Worm (Caenorhabditis elegans): Measurements from ENCODE around the gene srh-20.

srh-20 gene

DNA sequence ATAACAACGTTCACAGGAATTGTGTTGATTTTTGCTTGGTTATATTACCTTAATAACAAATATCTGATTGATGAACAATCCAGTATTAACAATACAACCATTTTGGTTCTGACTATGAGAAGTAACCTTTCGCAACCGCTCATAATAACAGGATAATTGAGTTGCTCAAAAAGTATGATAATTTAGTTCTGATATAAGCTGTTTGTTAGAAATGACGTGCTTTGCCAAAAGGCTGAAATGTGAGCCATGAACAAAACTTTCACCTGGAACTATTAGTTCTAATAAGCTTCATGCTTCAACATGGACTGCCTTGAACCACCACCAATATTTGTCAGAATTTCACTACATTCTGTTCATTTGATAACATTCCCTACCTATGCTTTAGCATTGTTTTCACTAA, at the start of gene srh-20:
TSS of gene srh-20 (plus strand) at position 301 of the 400 bp plus-strand sequence.
- TF ChIP-seq ztf-29 (GFP tag; IDR thresholded peaks at IDR 0.05) = no peak
- TF ChIP-seq med-1 (GFP tag; optimal IDR thresholded peaks at IDR 0.05; ENCODE audit: insufficient read depth) = no peak
- no peak for TF ChIP-seq tab-1 (GFP tag; IDR thresholded peaks at IDR 0.05)
- TF ChIP-seq ref-1 (GFP tag; conservative IDR thresholded peaks at IDR 0.05) = no peak
- TF ChIP-seq klf-2 (GFP tag; conservative IDR thresholded peaks at IDR 0.05) = no peak
- no peak for TF ChIP-seq ztf-23 (GFP tag; IDR thresholded peaks at IDR 0.05)

DNA sequence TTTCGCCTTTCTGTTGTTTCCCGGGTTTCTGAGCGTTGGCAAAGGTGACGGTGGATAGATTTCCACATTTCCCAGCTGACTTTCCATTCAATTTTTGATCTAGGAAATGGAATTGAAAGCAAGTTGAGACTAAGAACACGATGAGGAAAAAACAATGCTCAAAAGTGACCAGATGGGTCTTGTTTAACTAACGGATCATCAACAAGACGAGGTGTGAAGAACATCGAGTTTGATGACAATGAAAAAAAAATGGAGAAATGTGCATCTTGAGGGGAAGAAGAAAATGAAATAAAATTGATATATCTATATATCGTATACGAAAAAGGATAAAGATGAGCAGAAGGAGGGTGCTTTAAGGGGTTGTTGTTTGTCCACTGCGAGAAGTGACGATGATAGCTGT, 47.1 kb upstream of the srh-20 start, which contains the start of gene T19H12.6:
TSS of gene T19H12.6 (minus strand) at position 101 of the 400 bp plus-strand sequence.
- TF ChIP-seq flt-1 (GFP tag; IDR thresholded peaks at IDR 0.05) = no peak
- TF ChIP-seq med-1 (GFP tag; optimal IDR thresholded peaks at IDR 0.05; ENCODE audit: insufficient read depth) = no peak
- TF ChIP-seq ztf-23 (GFP tag; IDR thresholded peaks at IDR 0.05) = no peak
- TF ChIP-seq klf-2 (GFP tag; conservative IDR thresholded peaks at IDR 0.05) = no peak
- no peak for TF ChIP-seq ztf-29 (GFP tag; IDR thresholded peaks at IDR 0.05)
- no peak for TF ChIP-seq tab-1 (GFP tag; IDR thresholded peaks at IDR 0.05)
- no peak for TF ChIP-seq T22C8.4 (GFP tag; IDR thresholded peaks at IDR 0.05)
- no peak for TF ChIP-seq cog-1 (tag; optimal IDR thresholded peaks at IDR 0.05)
- no peak for TF ChIP-seq ref-1 (GFP tag; conservative IDR thresholded peaks at IDR 0.05)

DNA sequence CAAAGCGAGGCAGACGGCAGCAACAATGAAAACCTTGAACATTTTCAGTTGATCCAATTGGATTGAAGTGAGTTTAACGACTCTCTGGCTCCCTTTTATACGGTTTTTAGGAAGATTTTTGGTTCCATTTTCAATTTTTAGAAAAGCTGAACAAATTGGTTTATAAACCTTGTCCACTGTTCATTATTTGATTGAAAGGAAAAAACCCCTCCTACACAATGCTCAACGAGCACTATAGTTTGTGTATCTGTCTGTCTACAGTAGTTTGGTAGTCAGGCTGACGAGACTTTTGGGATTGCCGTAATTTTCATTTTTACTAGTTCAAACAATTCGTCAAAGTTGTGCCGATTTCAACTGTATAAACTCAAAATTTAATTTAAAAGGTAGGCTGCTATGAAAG, 45.5 kb upstream of the srh-20 start, which contains the start of gene T19H12.15:
TSS of gene T19H12.15 (minus strand) at position 101 of the 400 bp plus-strand sequence.
- TF ChIP-seq med-1 (GFP tag; optimal IDR thresholded peaks at IDR 0.05; ENCODE audit: insufficient read depth) (no peak), ztf-23 (GFP tag; IDR thresholded peaks at IDR 0.05) (no peak), flt-1 (GFP tag; IDR thresholded peaks at IDR 0.05) (no peak), klf-2 (GFP tag; conservative IDR thresholded peaks at IDR 0.05) (no peak), cog-1 (tag; optimal IDR thresholded peaks at IDR 0.05) (no peak)

DNA sequence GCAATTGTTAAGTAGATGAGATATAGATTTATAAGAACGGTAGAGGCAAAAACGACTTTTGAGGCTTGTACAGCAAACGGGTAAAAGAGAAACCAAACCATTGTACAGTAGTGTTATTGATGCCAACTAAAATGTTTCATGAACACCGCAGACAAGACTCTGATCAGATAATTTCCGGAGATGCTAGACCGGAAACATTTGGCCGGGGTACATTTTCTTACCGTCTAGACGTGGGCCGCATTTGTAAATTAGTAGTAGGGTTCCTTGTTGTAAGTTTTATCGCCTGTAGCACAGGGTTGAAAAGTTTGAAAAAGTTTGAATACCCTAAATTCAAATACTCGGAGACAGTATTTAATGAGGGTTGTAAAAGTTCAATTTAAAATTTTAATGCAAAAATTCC, 43.3 kb upstream of the srh-20 start, which contains the start of gene str-32:
TSS of gene str-32 (minus strand) at position 101 of the 400 bp plus-strand sequence.
- no peak for TF ChIP-seq ztf-23 (GFP tag; IDR thresholded peaks at IDR 0.05)
- TF ChIP-seq T22C8.4 (GFP tag; IDR thresholded peaks at IDR 0.05) = no peak
- no peak for TF ChIP-seq tab-1 (GFP tag; IDR thresholded peaks at IDR 0.05)
- no peak for TF ChIP-seq cog-1 (tag; optimal IDR thresholded peaks at IDR 0.05)
- no peak for TF ChIP-seq ztf-29 (GFP tag; IDR thresholded peaks at IDR 0.05)
- TF ChIP-seq flt-1 (GFP tag; IDR thresholded peaks at IDR 0.05) = no peak
- no peak for TF ChIP-seq klf-2 (GFP tag; conservative IDR thresholded peaks at IDR 0.05)
- no peak for TF ChIP-seq med-1 (GFP tag; optimal IDR thresholded peaks at IDR 0.05; ENCODE audit: insufficient read depth)
- TF ChIP-seq ref-1 (GFP tag; conservative IDR thresholded peaks at IDR 0.05) = no peak

DNA sequence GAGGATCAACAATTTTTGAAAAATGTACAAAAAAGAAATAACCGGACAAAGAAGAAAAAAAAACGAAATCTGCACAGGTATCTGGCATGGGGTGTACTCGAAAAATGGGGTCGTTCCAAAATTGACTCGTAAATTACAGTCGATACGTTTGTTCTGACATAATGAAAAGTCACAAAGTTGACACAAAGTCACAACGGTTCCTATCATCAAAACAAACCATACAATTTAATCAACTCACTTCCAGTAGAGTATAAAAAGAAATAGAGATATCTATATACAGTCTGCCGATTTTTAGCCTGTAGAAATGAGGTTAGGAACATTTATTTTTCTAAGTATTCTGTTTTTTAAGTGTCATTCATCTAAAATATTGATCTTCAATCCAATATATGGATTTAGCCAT, 40.2 kb upstream of the srh-20 start, which contains the start of gene T19H12.12:
TSS of gene T19H12.12 (plus strand) at position 301 of the 400 bp plus-strand sequence.
- no peak for TF ChIP-seq ztf-29 (GFP tag; IDR thresholded peaks at IDR 0.05)
- TF ChIP-seq ref-1 (GFP tag; conservative IDR thresholded peaks at IDR 0.05) = no peak
- TF ChIP-seq tab-1 (GFP tag; IDR thresholded peaks at IDR 0.05) = no peak
- TF ChIP-seq cog-1 (tag; optimal IDR thresholded peaks at IDR 0.05) = no peak
- TF ChIP-seq T22C8.4 (GFP tag; IDR thresholded peaks at IDR 0.05) = no peak
- TF ChIP-seq med-1 (GFP tag; optimal IDR thresholded peaks at IDR 0.05; ENCODE audit: insufficient read depth) = no peak

DNA sequence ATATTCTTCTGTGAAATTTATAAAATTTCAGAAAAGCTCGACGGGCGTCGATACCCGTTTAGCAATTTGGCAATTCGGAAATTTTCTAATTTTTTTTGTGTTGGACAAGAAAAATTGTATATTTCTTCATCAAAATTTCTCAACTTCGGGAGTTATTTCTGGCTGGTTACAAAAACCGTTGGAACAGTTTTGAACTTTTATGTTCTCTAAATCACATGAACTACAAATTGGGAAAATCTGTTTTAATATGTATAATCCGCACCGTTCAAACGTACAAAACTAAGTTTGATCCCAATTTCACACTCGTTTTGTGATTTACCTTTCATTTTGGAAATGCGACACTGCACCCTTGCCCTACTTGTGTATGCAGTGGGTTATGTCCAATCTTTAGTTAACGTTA, 39.3 kb upstream of the srh-20 start, which contains the start of gene T19H12.3:
TSS of gene T19H12.3 (plus strand) at position 301 of the 400 bp plus-strand sequence.
- TF ChIP-seq cog-1 (tag; optimal IDR thresholded peaks at IDR 0.05) (no peak), ztf-23 (GFP tag; IDR thresholded peaks at IDR 0.05) (no peak), T22C8.4 (GFP tag; IDR thresholded peaks at IDR 0.05) (no peak), tab-1 (GFP tag; IDR thresholded peaks at IDR 0.05) (no peak), ref-1 (GFP tag; conservative IDR thresholded peaks at IDR 0.05) (no peak), klf-2 (GFP tag; conservative IDR thresholded peaks at IDR 0.05) (no peak), flt-1 (GFP tag; IDR thresholded peaks at IDR 0.05) (no peak), ztf-29 (GFP tag; IDR thresholded peaks at IDR 0.05) (no peak), med-1 (GFP tag; optimal IDR thresholded peaks at IDR 0.05; ENCODE audit: insufficient read depth) (no peak)

DNA sequence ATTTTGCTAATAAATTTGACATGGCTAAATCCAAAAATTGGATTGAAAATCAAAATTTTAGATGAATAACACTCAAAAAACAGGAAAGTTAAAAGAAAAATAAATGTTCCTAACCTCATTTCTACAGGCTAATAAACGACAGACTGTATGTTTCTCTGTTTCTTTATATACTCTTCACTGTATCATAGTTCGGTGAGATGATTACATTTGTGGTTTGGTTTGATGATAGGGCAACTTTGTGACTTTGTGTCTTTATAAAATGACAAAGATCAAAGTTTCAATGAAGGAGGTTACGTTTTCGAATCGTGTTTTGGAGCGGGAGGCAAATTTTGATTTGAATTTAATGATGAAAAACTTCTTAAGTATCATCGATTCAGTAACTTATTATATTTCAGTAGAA, 35.2 kb upstream of the srh-20 start, which contains the start of gene ugt-12:
TSS of gene ugt-12 (minus strand) at position 153 of the 400 bp plus-strand sequence.
- no peak for TF ChIP-seq T22C8.4 (GFP tag; IDR thresholded peaks at IDR 0.05)
- TF ChIP-seq tab-1 (GFP tag; IDR thresholded peaks at IDR 0.05) = no peak
- TF ChIP-seq ref-1 (GFP tag; conservative IDR thresholded peaks at IDR 0.05) = no peak
- no peak for TF ChIP-seq klf-2 (GFP tag; conservative IDR thresholded peaks at IDR 0.05)
- TF ChIP-seq med-1 (GFP tag; optimal IDR thresholded peaks at IDR 0.05; ENCODE audit: insufficient read depth) = no peak
- no peak for TF ChIP-seq ztf-29 (GFP tag; IDR thresholded peaks at IDR 0.05)
- no peak for TF ChIP-seq flt-1 (GFP tag; IDR thresholded peaks at IDR 0.05)

DNA sequence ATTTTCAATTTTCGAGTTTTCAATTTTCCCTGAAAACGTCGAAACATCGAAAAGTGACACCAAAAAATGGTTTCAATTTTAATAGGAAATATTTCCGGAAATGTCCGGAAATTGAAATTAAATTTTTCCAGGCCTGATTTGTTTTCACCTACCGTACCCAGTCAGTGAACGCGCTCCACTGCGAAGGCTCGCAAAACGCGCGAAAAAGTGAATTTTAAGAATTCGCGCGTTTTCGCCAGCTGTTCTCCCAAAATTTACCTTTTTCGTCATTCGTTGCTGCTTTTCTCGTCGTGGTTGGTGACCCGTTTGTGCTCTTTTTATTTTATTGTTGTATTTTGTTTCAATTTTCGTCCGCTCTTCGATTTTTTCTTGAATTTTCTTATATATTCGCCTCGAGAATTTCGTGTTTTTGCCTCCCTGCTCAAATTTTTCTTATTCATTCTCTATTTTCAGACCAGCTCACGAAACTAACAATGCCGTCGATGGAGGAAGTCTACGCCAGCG, 34.7 kb upstream of the srh-20 start, which contains the start of gene T19H12.2:
TSS of gene T19H12.2 (plus strand) at position 454 of the 504 bp plus-strand sequence.
- no peak for TF ChIP-seq flt-1 (GFP tag; IDR thresholded peaks at IDR 0.05)
- TF ChIP-seq ref-1 (GFP tag; conservative IDR thresholded peaks at IDR 0.05) = no peak
- TF ChIP-seq med-1 (GFP tag; optimal IDR thresholded peaks at IDR 0.05; ENCODE audit: insufficient read depth) = no peak
- no peak for TF ChIP-seq ztf-23 (GFP tag; IDR thresholded peaks at IDR 0.05)
- TF ChIP-seq ztf-29 (GFP tag; IDR thresholded peaks at IDR 0.05) = no peak
- no peak for TF ChIP-seq cog-1 (tag; optimal IDR thresholded peaks at IDR 0.05)
- TF ChIP-seq T22C8.4 (GFP tag; IDR thresholded peaks at IDR 0.05) = no peak
- TF ChIP-seq klf-2 (GFP tag; conservative IDR thresholded peaks at IDR 0.05) = no peak
- TF ChIP-seq tab-1 (GFP tag; IDR thresholded peaks at IDR 0.05) = no peak

DNA sequence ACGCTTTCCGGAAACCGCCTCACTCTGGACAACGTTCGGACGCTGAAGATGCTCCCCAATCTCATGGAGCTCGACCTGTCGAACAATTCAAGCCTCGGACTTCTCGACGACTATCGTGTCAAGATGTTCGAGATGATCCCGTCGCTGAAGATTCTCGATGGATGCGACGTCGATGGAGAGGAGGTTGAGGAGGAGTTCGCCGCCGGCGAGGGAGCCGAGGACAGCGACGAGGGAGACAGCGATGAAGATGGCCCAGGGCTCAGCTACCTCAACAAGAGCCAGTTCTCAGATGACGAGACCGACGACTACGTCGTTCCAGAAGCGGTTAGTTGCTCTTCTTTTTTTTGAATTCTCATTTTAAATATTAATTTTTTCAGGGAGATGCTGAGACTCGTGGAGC, 33.9 kb upstream of the srh-20 start:
- TF ChIP-seq tab-1 (GFP tag; IDR thresholded peaks at IDR 0.05) (0 out of 2 replicates have a peak, but pooled peaks have one; percentile 39), cog-1 (tag; optimal IDR thresholded peaks at IDR 0.05) (no peak)

DNA sequence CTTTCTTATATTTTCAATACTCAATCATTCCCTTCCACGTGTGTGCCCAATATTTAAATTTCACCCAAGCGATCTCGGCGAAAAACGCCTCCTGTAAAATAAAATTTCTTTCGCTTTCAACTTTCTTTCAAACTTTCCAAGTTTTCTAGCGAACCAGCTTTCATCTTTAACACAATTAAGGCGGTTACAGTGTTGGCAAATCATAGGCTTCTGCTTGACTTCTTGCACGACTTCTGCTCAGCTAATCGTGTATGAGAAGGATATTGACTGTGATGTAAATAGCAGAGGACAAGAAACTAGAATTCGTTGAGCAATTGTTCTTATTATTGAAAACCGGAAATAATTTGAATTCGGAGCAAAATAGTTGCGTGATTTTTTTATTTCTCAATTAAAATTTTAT, 33.4 kb upstream of the srh-20 start:
- no peak for TF ChIP-seq tab-1 (GFP tag; IDR thresholded peaks at IDR 0.05)
- TF ChIP-seq klf-2 (GFP tag; conservative IDR thresholded peaks at IDR 0.05) = no peak
- TF ChIP-seq med-1 (GFP tag; optimal IDR thresholded peaks at IDR 0.05; ENCODE audit: insufficient read depth) = no peak
- no peak for TF ChIP-seq cog-1 (tag; optimal IDR thresholded peaks at IDR 0.05)
- TF ChIP-seq flt-1 (GFP tag; IDR thresholded peaks at IDR 0.05) = no peak
- no peak for TF ChIP-seq ztf-23 (GFP tag; IDR thresholded peaks at IDR 0.05)
- TF ChIP-seq ztf-29 (GFP tag; IDR thresholded peaks at IDR 0.05) = no peak
- TF ChIP-seq T22C8.4 (GFP tag; IDR thresholded peaks at IDR 0.05) = no peak
- no peak for TF ChIP-seq ref-1 (GFP tag; conservative IDR thresholded peaks at IDR 0.05)
